Fruit fly (Drosophila melanogaster) whole organism, embryonic: ENCODE results near the gene PolA1.
A peak's percentile ranks its signal among the peaks of the same experiment; 100 is the strongest.

ENCODE experiments used
- CG10543 ChIP-seq: fragments of 200-800 bp; sonication (Bioruptor generic); optimal IDR thresholded peaks from 3 replicates; lab custom pipeline; 2017; ENCODE audit warnings: missing biosample characterization, mild to moderate bottlenecking, missing genetic modification characterization, moderate library complexity
- CG11560 ChIP-seq: fragments of 200-800 bp; sonication (Bioruptor generic); IDR thresholded peaks from 3 replicates; pipeline ENCODE4 v1.3.6; 2022; ENCODE audit warnings: missing biosample characterization, missing genetic modification characterization
- CG12219 ChIP-seq: fragments of 200-800 bp; sonication (Bioruptor generic); optimal IDR thresholded peaks from 3 replicates; lab custom pipeline; 2018; ENCODE audit warnings: missing biosample characterization, mild to moderate bottlenecking, missing genetic modification characterization
- CG12769 ChIP-seq: fragments of 200-800 bp; sonication (Bioruptor generic); optimal IDR thresholded peaks from 2 replicates; lab custom pipeline; 2019; ENCODE audit warnings: missing biosample characterization, mild to moderate bottlenecking, missing genetic modification characterization, moderate library complexity
- CG13624 ChIP-seq: fragments of 200-800 bp; sonication (Bioruptor generic); optimal IDR thresholded peaks from 2 replicates; lab custom pipeline; 2016; ENCODE audit warnings: missing biosample characterization, missing genetic modification characterization
- CG15514 ChIP-seq: fragments of 200-800 bp; sonication (Bioruptor generic); optimal IDR thresholded peaks from 3 replicates; lab custom pipeline; 2017; ENCODE audit warnings: missing biosample characterization, missing genetic modification characterization, mild to moderate bottlenecking, moderate library complexity, missing genetic modification reagents
- CG15696 ChIP-seq: fragments of 200-800 bp; sonication (Bioruptor generic); optimal IDR thresholded peaks from 2 replicates; lab custom pipeline; 2019; ENCODE audit warnings: missing biosample characterization, mild to moderate bottlenecking, missing genetic modification characterization, moderate library complexity
- CG17359 ChIP-seq: fragments of 200-800 bp; sonication (Bioruptor generic); optimal IDR thresholded peaks from 3 replicates; lab custom pipeline; 2018; ENCODE audit warnings: missing biosample characterization, mild to moderate bottlenecking, missing genetic modification characterization, moderate library complexity
- CG17802 ChIP-seq: fragments of 200-800 bp; sonication (Bioruptor generic); optimal IDR thresholded peaks from 2 replicates; lab custom pipeline; 2018; ENCODE audit warnings: missing biosample characterization, mild to moderate bottlenecking, missing genetic modification characterization, moderate library complexity
- CG2202 ChIP-seq: fragments of 200-800 bp; sonication (Bioruptor generic); optimal IDR thresholded peaks from 2 replicates; lab custom pipeline; 2018; ENCODE audit warnings: missing biosample characterization, mild to moderate bottlenecking, missing genetic modification characterization
- CG30403 ChIP-seq: fragments of 200-800 bp; sonication (Bioruptor generic); optimal IDR thresholded peaks from 3 replicates; lab custom pipeline; 2016; ENCODE audit warnings: missing biosample characterization, missing genetic modification characterization
- CG30431 ChIP-seq: fragments of 200-800 bp; sonication (Bioruptor generic); optimal IDR thresholded peaks from 2 replicates; lab custom pipeline; 2017; ENCODE audit warnings: missing biosample characterization, missing genetic modification characterization
- CG32767 ChIP-seq: fragments of 200-800 bp; sonication (Bioruptor generic); IDR thresholded peaks from 2 replicates; pipeline ENCODE4 v1.3.6; 2022; ENCODE audit warnings: missing biosample characterization, missing genetic modification characterization
- CG3281 ChIP-seq: fragments of 200-800 bp; sonication (Bioruptor generic); optimal IDR thresholded peaks from 3 replicates; lab custom pipeline; 2017; ENCODE audit warnings: missing biosample characterization, mild to moderate bottlenecking, missing genetic modification characterization
- CG34224 ChIP-seq: fragments of 200-800 bp; sonication (Bioruptor generic); IDR thresholded peaks from 3 replicates; pipeline ENCODE4 v1.3.6; 2022; ENCODE audit warnings: missing biosample characterization, missing genetic modification characterization; ENCODE audit not compliant: partially characterized antibody
- CG34376 ChIP-seq: fragments of 200-800 bp; sonication (Bioruptor generic); optimal IDR thresholded peaks from 2 replicates; lab custom pipeline; 2018; ENCODE audit warnings: missing biosample characterization, mild to moderate bottlenecking, missing genetic modification characterization
- CG3838 ChIP-seq: fragments of 200-800 bp; sonication (Bioruptor generic); optimal IDR thresholded peaks from 3 replicates; lab custom pipeline; 2016; ENCODE audit warnings: missing biosample characterization, missing genetic modification characterization
- CG5180 ChIP-seq: fragments of 200-800 bp; sonication (Bioruptor generic); optimal IDR thresholded peaks from 3 replicates; lab custom pipeline; 2017; ENCODE audit warnings: missing biosample characterization, missing genetic modification characterization, mild to moderate bottlenecking, moderate library complexity, missing genetic modification reagents
- CG6765 ChIP-seq: fragments of 200-800 bp; sonication (Bioruptor generic); optimal IDR thresholded peaks from 3 replicates; lab custom pipeline; 2017; ENCODE audit warnings: missing biosample characterization, mild to moderate bottlenecking, missing genetic modification characterization
- CG8089 ChIP-seq: fragments of 200-800 bp; sonication (Bioruptor generic); optimal IDR thresholded peaks from 3 replicates; lab custom pipeline; 2016; ENCODE audit warnings: missing biosample characterization, missing genetic modification characterization
- CG8290 ChIP-seq, 3 experiments: fragments of 200-800 bp; sonication (Bioruptor generic); optimal IDR thresholded peaks; 2 replicates each; lab custom pipeline; 2016 to 2019; ENCODE audit warnings: missing biosample characterization in 3 of 3, missing genetic modification characterization in 3 of 3, mild to moderate bottlenecking in 2 of 3, moderate library complexity in 1 of 3
- CG8944 ChIP-seq: fragments of 200-800 bp; sonication (Bioruptor generic); optimal IDR thresholded peaks from 3 replicates; lab custom pipeline; 2016; ENCODE audit warnings: missing biosample characterization, missing genetic modification characterization
- CG9215 ChIP-seq: fragments of 200-800 bp; sonication (Bioruptor generic); IDR thresholded peaks from 2 replicates; pipeline ENCODE4 v1.3.6; 2022; ENCODE audit warnings: missing biosample characterization, missing genetic modification characterization
- CkIIα-i1 ChIP-seq: fragments of 200-800 bp; sonication (Bioruptor generic); IDR thresholded peaks from 2 replicates; pipeline ENCODE4 v1.3.6; 2022; ENCODE audit warnings: missing biosample characterization, missing genetic modification characterization
- Dbx ChIP-seq: fragments of 200-800 bp; sonication (Bioruptor generic); IDR thresholded peaks from 3 replicates; pipeline ENCODE4 v1.3.6; 2022; ENCODE audit warnings: missing biosample characterization, missing genetic modification characterization
- Deaf1 ChIP-seq: fragments of 200-800 bp; optimal IDR thresholded peaks from 3 replicates; lab custom pipeline; 2019; ENCODE audit warnings: missing biosample characterization, mild to moderate bottlenecking, missing genetic modification characterization, moderate library complexity
- Dref ChIP-seq: fragments of 200-800 bp; sonication (Bioruptor generic); IDR thresholded peaks from 2 replicates; pipeline ENCODE4 v1.3.6; 2022; ENCODE audit warnings: missing biosample characterization, missing genetic modification characterization
- H15 ChIP-seq: fragments of 200-800 bp; sonication (Bioruptor generic); IDR thresholded peaks from 3 replicates; pipeline ENCODE4 v1.3.6; 2022; ENCODE audit warnings: missing biosample characterization, missing genetic modification characterization
- HLHmδ ChIP-seq: fragments of 200-800 bp; sonication (Bioruptor generic); optimal IDR thresholded peaks from 2 replicates; lab custom pipeline; 2018; ENCODE audit warnings: missing biosample characterization, mild to moderate bottlenecking, missing genetic modification characterization, moderate library complexity
- Hmx ChIP-seq: fragments of 200-800 bp; sonication (Bioruptor generic); optimal IDR thresholded peaks from 2 replicates; lab custom pipeline; 2016; ENCODE audit warnings: missing biosample characterization, missing genetic modification characterization
- Opbp ChIP-seq: fragments of 200-800 bp; sonication (Bioruptor generic); IDR thresholded peaks from 3 replicates; pipeline ENCODE4 v1.3.6; 2022; ENCODE audit warnings: missing biosample characterization, missing genetic modification characterization; ENCODE audit not compliant: partially characterized antibody
- Xbp1 ChIP-seq: fragments of 200-800 bp; sonication (Bioruptor generic); optimal IDR thresholded peaks from 3 replicates; lab custom pipeline; 2016; ENCODE audit warnings: missing biosample characterization, mild to moderate bottlenecking, missing genetic modification characterization
- Xrp1 ChIP-seq: fragments of 200-800 bp; sonication (Bioruptor generic); IDR thresholded peaks from 2 replicates; pipeline ENCODE4 v1.3.6; 2022; ENCODE audit warnings: missing biosample characterization, missing genetic modification characterization
- YL-1 ChIP-seq: fragments of 200-800 bp; sonication (Bioruptor generic); optimal IDR thresholded peaks from 3 replicates; lab custom pipeline; 2017; ENCODE audit warnings: missing biosample characterization, mild to moderate bottlenecking, missing genetic modification characterization
- al ChIP-seq: fragments of 200-800 bp; sonication (Bioruptor generic); IDR thresholded peaks from 2 replicates; pipeline ENCODE4 v1.3.6; 2022; ENCODE audit warnings: missing biosample characterization, missing genetic modification characterization
- bsh ChIP-seq, 2 experiments: fragments of 200-800 bp; sonication (Bioruptor generic); optimal IDR thresholded peaks; 2 replicates each; lab custom pipeline; 2017 to 2018; ENCODE audit warnings: mild to moderate bottlenecking in 2 of 2, missing biosample characterization in 2 of 2, missing genetic modification characterization in 2 of 2, moderate library complexity in 1 of 2
- ci ChIP-seq: fragments of 200-800 bp; sonication (Bioruptor generic); IDR thresholded peaks from 3 replicates; pipeline ENCODE4 v1.3.6; 2022; ENCODE audit warnings: missing biosample characterization, missing genetic modification characterization
- dan ChIP-seq: fragments of 200-800 bp; sonication (Bioruptor generic); IDR thresholded peaks from 2 replicates; pipeline ENCODE4 v1.3.6; 2022; ENCODE audit warnings: missing biosample characterization, missing genetic modification characterization
- ems ChIP-seq: fragments of 200-800 bp; sonication (Bioruptor generic); optimal IDR thresholded peaks from 3 replicates; lab custom pipeline; 2016; ENCODE audit warnings: missing biosample characterization, missing genetic modification characterization
- fru ChIP-seq: fragments of >200 bp; optimal IDR thresholded peaks from 2 replicates; lab custom pipeline; 2017
- grn ChIP-seq: fragments of 200-800 bp; sonication (Bioruptor generic); optimal IDR thresholded peaks from 3 replicates; lab custom pipeline; 2017; ENCODE audit warnings: missing biosample characterization, missing genetic modification characterization
- gro ChIP-seq: fragments of 200-800 bp; sonication (Bioruptor generic); optimal IDR thresholded peaks from 2 replicates; lab custom pipeline; 2016; ENCODE audit warnings: missing biosample characterization, missing genetic modification characterization
- hbn ChIP-seq: fragments of 200-800 bp; sonication (Bioruptor generic); IDR thresholded peaks from 2 replicates; pipeline ENCODE4 v1.3.6; 2022; ENCODE audit warnings: missing biosample characterization, missing genetic modification characterization; ENCODE audit not compliant: partially characterized antibody
- ind ChIP-seq: fragments of 200-800 bp; sonication (Bioruptor generic); optimal IDR thresholded peaks from 3 replicates; lab custom pipeline; 2016; ENCODE audit warnings: missing biosample characterization, missing genetic modification characterization
- kni ChIP-seq: fragments of 200-800 bp; sonication (Bioruptor generic); optimal IDR thresholded peaks from 3 replicates; lab custom pipeline; 2017; ENCODE audit warnings: mild to moderate bottlenecking, missing biosample characterization, missing genetic modification reagents, missing genetic modification characterization
- lmd ChIP-seq: fragments of 200-800 bp; sonication (Bioruptor generic); IDR thresholded peaks from 2 replicates; pipeline ENCODE4 v1.3.6; 2022; ENCODE audit warnings: missing biosample characterization, missing genetic modification characterization
- lov ChIP-seq, 2 experiments: fragments of 200-800 bp in 1 of 2; fragments of >200 bp in 1 of 2; sonication (Bioruptor generic) in 1 of 2; IDR thresholded peaks in 1 of 2; optimal IDR thresholded peaks in 1 of 2; 2 replicates in 1 of 2; 3 replicates in 1 of 2; pipeline versions ENCODE4 v1.3.6 to Lab custom; 2017 to 2022; ENCODE audit warnings: missing biosample characterization in 1 of 2, missing genetic modification characterization in 1 of 2
- nmo ChIP-seq: fragments of 200-800 bp; sonication (Bioruptor generic); optimal IDR thresholded peaks from 2 replicates; lab custom pipeline; 2018; ENCODE audit warnings: missing biosample characterization, mild to moderate bottlenecking, missing genetic modification characterization, moderate library complexity
- ssp ChIP-seq: fragments of 200-800 bp; sonication (Bioruptor generic); IDR thresholded peaks from 2 replicates; pipeline ENCODE4 v1.3.6; 2022; ENCODE audit warnings: missing biosample characterization, missing genetic modification characterization

Gene PolA1

DNA sequence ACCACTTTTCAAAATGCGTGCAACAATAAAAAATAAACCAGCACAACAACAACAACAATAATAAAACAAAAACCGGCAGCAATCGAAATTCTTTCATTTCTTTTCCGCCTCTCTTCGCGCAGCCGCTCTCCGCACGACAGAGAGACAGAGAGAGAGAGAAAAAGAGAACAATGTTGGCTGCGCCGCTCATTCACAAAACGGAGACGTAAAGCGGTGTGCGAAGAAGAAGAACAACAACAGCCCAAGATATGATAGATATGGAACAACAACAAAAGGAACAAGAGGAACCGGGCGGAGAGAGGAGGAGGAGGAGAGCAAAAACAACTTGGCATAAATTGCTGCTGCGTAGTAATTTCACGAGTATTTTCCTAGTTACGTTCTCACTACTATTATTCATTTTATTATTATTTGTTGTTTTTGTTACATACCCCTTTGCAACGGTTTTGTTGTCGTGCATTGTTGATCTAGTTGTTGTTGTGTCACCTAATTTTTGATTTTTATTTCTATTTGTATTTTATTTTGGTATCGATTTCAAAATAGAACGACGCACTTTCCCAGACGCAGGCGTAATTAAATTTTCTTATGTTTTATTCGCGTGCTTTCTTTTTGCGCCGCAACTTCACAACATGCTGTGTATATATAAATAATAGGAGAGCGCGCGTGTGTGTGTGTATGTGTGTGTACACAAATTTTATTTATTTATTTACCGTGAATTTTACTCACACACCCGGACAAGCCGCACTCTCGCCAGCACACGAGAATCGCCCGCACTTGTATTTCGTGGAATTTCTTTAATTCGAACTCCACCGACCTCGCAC lies 53.0 kb downstream of the PolA1 start (continued):
- TF ChIP-seq CG34224 (GFP tag; lab: Robert Waterston, UW) (no peak), CG6765 (GFP tag; lab: Kevin White, UChicago) (no peak), CG8089 (GFP tag; lab: Kevin White, UChicago) (no peak), kni (GFP tag; lab: Kevin White, UChicago) (peak; percentile 44), CG3838 (GFP tag; lab: Kevin White, UChicago) (no peak), al (no peak), CG30431 (no peak), ci (no peak), CG8290 (GFP tag; optimal IDR thresholded peaks at IDR 0.05; lab: Kevin White, UChicago) (no peak), CG8290 (tag; optimal IDR thresholded peaks at IDR 0.05; lab: Kevin White, UChicago) (no peak), CG8944 (no peak), fru (lab: Kevin White, UChicago) (no peak), bsh (GFP tag; optimal IDR thresholded peaks at IDR 0.05; lab: Kevin White, UChicago) (peak in 1 of 2 experiments; percentile 29), CG9215 (GFP tag; lab: Robert Waterston, UW) (no peak), CG34376 (peak; percentile 68), CG30403 (no peak), nmo (GFP tag; lab: Kevin White, UChicago) (no peak), CG15696 (no peak), CG12769 (tag; lab: Kevin White, UChicago) (peak; percentile 32), dan (GFP tag; lab: Robert Waterston, UW) (no peak), gro (GFP tag; lab: Kevin White, UChicago) (peak; percentile 49), CG17359 (tag; lab: Kevin White, UChicago) (no peak), ems (GFP tag; lab: Kevin White, UChicago) (no peak), Dbx (no peak), Hmx (GFP tag; lab: Kevin White, UChicago) (no peak), CG5180 (no peak), lov (optimal IDR thresholded peaks at IDR 0.05; lab: Kevin White, UChicago) (no peak), lov (GFP tag; IDR thresholded peaks at IDR 0.05; lab: Robert Waterston, UW) (no peak), Opbp (GFP tag; lab: Robert Waterston, UW) (no peak), CG12219 (no peak), grn (GFP tag; lab: Kevin White, UChicago) (peak; percentile 88), lmd (GFP tag; lab: Robert Waterston, UW) (no peak), CG32767 (GFP tag; lab: Robert Waterston, UW) (no peak), ssp (no peak), CkIIα-i1 (GFP tag; lab: Robert Waterston, UW) (no peak), H15 (GFP tag; lab: Robert Waterston, UW) (no peak), CG17802 (tag; lab: Kevin White, UChicago) (no peak), CG10543 (no peak), HLHmδ (GFP tag; lab: Kevin White, UChicago) (no peak), hbn (GFP tag; lab: Robert Waterston, UW) (no peak), CG2202 (tag; lab: Kevin White, UChicago) (no peak), Xbp1 (no peak), YL-1 (GFP tag; lab: Kevin White, UChicago) (no peak), CG11560 (no peak), Xrp1 (GFP tag; lab: Robert Waterston, UW) (no peak), CG15514 (GFP tag; lab: Kevin White, UChicago) (no peak), CG13624 (GFP tag; lab: Kevin White, UChicago) (peak; percentile 92), CG3281 (GFP tag; lab: Kevin White, UChicago) (no peak), Deaf1 (tag; lab: Kevin White, UChicago) (peak; percentile 35), Dref (GFP tag; lab: Robert Waterston, UW) (no peak), ind (GFP tag; lab: Kevin White, UChicago) (no peak)
